Worm (Caenorhabditis elegans) whole organism, L1 larva: ENCODE measurements around the gene F01F1.3.
A peak's percentile ranks its signal among the peaks of the same experiment; 100 is the strongest.

Experiments used
- C04F5.9 ChIP-seq: sonication (generic microtip); optimal IDR thresholded peaks from 2 replicates; lab custom pipeline; 2016; ENCODE audit warnings: missing genetic modification characterization, missing compliant biosample characterization
- C16A3.4 ChIP-seq: fragments of 150-350 bp; optimal IDR thresholded peaks from 2 replicates; lab custom pipeline; 2014; ENCODE audit warnings: missing biosample characterization, missing genetic modification characterization
- C34B4.2 ChIP-seq: sonication (generic microtip); optimal IDR thresholded peaks from 2 replicates; lab custom pipeline; 2017; ENCODE audit warnings: mild to moderate bottlenecking, missing genetic modification characterization, missing compliant biosample characterization
- alr-1 ChIP-seq: fragments of 200-800 bp; sonication (Bioruptor generic); optimal IDR thresholded peaks from 2 replicates; lab custom pipeline; 2018; ENCODE audit warnings: borderline replicate concordance, mild to moderate bottlenecking, missing genetic modification characterization, missing compliant biosample characterization
- ama-1 ChIP-seq: fragments of 150-350 bp; optimal IDR thresholded peaks from 2 replicates; lab custom pipeline; 2014
- ceh-63 ChIP-seq: fragments of 200-800 bp; sonication (Bioruptor generic); optimal IDR thresholded peaks from 2 replicates; lab custom pipeline; 2018; ENCODE audit warnings: mild to moderate bottlenecking, missing genetic modification characterization, missing compliant biosample characterization
- ceh-82 ChIP-seq, 3 experiments: fragments of 150-350 bp in 1 of 3; sonication (generic microtip) in 2 of 3; optimal IDR thresholded peaks; 2 replicates each; lab custom pipeline; 2014 to 2017; ENCODE audit warnings: missing biosample characterization in 3 of 3, missing genetic modification characterization in 3 of 3
- ces-1 ChIP-seq: fragments of 150-350 bp; optimal IDR thresholded peaks from 2 replicates; lab custom pipeline; 2014; ENCODE audit warnings: missing biosample characterization, missing genetic modification reagents, missing genetic modification characterization
- dpl-1 ChIP-seq, 3 experiments: fragments of 150-350 bp in 2 of 3; sonication (generic microtip) in 1 of 3; optimal IDR thresholded peaks; 2 replicates each; lab custom pipeline; 2014 to 2017; ENCODE audit warnings: missing biosample characterization in 3 of 3, missing genetic modification characterization in 3 of 3, missing genetic modification reagents in 3 of 3
- efl-1 ChIP-seq, 4 experiments: fragments of 150-350 bp; optimal IDR thresholded peaks in 3 of 4; peaks in 1 of 4; 1 replicate in 1 of 4; 2 replicates in 3 of 4; lab custom pipeline; 2014; ENCODE audit warnings: missing biosample characterization in 2 of 4, missing genetic modification characterization in 2 of 4, missing genetic modification reagents in 2 of 4
- egl-13 ChIP-seq: sonication (generic microtip); optimal IDR thresholded peaks from 2 replicates; lab custom pipeline; 2016; ENCODE audit warnings: missing genotype, missing genetic modification reagents, missing genetic modification characterization, missing compliant biosample characterization
- elt-2 ChIP-seq: sonication (generic microtip); optimal IDR thresholded peaks from 2 replicates; lab custom pipeline; 2016; ENCODE audit warnings: missing genetic modification characterization, mild to moderate bottlenecking, inconsistent platforms, missing compliant biosample characterization, missing genetic modification reagents
- fkh-10 ChIP-seq: sonication (generic microtip); optimal IDR thresholded peaks from 2 replicates; lab custom pipeline; 2017; ENCODE audit warnings: missing biosample characterization, missing genetic modification reagents, missing genetic modification characterization
- fkh-4 ChIP-seq: sonication (generic microtip); optimal IDR thresholded peaks from 2 replicates; lab custom pipeline; 2016; ENCODE audit warnings: missing compliant biosample characterization, missing genetic modification characterization, borderline replicate concordance
- fos-1 ChIP-seq: fragments of 150-350 bp; optimal IDR thresholded peaks from 2 replicates; lab custom pipeline; 2014; ENCODE audit warnings: missing biosample characterization, missing genetic modification characterization
- irx-1 ChIP-seq: sonication (generic microtip); optimal IDR thresholded peaks from 2 replicates; lab custom pipeline; 2016; ENCODE audit warnings: missing genetic modification characterization, missing compliant biosample characterization
- isw-1 ChIP-seq: fragments of 200-800 bp; sonication (Bioruptor generic); IDR thresholded peaks from 2 replicates; pipeline ENCODE4 v1.3.6; 2022; ENCODE audit warnings: missing genetic modification characterization, missing compliant biosample characterization
- jun-1 ChIP-seq: fragments of 150-350 bp; optimal IDR thresholded peaks from 2 replicates; lab custom pipeline; 2014; ENCODE audit warnings: missing biosample characterization, missing genetic modification reagents, missing genetic modification characterization
- lin-14 ChIP-seq: fragments of 200-800 bp; sonication (Bioruptor generic); optimal IDR thresholded peaks from 2 replicates; lab custom pipeline; 2018; ENCODE audit warnings: mild to moderate bottlenecking, missing genetic modification characterization, moderate library complexity, missing compliant biosample characterization
- lin-15B ChIP-seq: fragments of 150-350 bp; sonication (generic microtip); optimal IDR thresholded peaks from 3 replicates; lab custom pipeline; 2014; ENCODE audit warnings: missing biosample characterization, missing genetic modification characterization
- lin-35 ChIP-seq, 2 experiments: fragments of 150-350 bp; optimal IDR thresholded peaks; 2 replicates each; lab custom pipeline; 2014; ENCODE audit warnings: missing biosample characterization in 2 of 2, missing genetic modification characterization in 2 of 2, missing genetic modification reagents in 2 of 2
- lir-3 ChIP-seq: sonication (generic microtip); optimal IDR thresholded peaks from 2 replicates; lab custom pipeline; 2016; ENCODE audit warnings: mild to moderate bottlenecking, missing genetic modification characterization, moderate library complexity, missing compliant biosample characterization; ENCODE audit not compliant: poor library complexity
- lsy-2 ChIP-seq, 2 experiments: fragments of 150-350 bp; optimal IDR thresholded peaks; 2 replicates each; lab custom pipeline; 2014; ENCODE audit warnings: missing biosample characterization in 2 of 2, missing genetic modification characterization in 2 of 2
- mab-9 ChIP-seq: fragments of 200-800 bp; sonication (Bioruptor generic); IDR thresholded peaks from 2 replicates; pipeline ENCODE4 v1.3.6; 2022; ENCODE audit warnings: missing genetic modification reagents, missing genetic modification characterization, missing compliant biosample characterization
- mdl-1 ChIP-seq, 2 experiments: fragments of 150-350 bp; optimal IDR thresholded peaks; 2 replicates each; lab custom pipeline; 2014 to 2017; ENCODE audit warnings: missing biosample characterization in 2 of 2, missing genetic modification characterization in 2 of 2, inconsistent platforms in 1 of 2
- mep-1 ChIP-seq: fragments of 150-350 bp; optimal IDR thresholded peaks from 2 replicates; lab custom pipeline; 2014; ENCODE audit warnings: missing biosample characterization, missing genetic modification characterization
- nhr-20 ChIP-seq: sonication (generic microtip); optimal IDR thresholded peaks from 2 replicates; lab custom pipeline; 2016; ENCODE audit warnings: mild to moderate bottlenecking, missing genetic modification characterization, missing compliant biosample characterization
- nhr-47 ChIP-seq: sonication (generic microtip); optimal IDR thresholded peaks from 2 replicates; lab custom pipeline; 2016; ENCODE audit warnings: mild to moderate bottlenecking, missing genetic modification characterization, moderate library complexity, missing compliant biosample characterization
- nhr-71 ChIP-seq: sonication (generic microtip); optimal IDR thresholded peaks from 2 replicates; lab custom pipeline; 2016; ENCODE audit warnings: mild to moderate bottlenecking, missing genetic modification characterization, moderate library complexity, missing compliant biosample characterization
- nhr-76 ChIP-seq: sonication (generic microtip); optimal IDR thresholded peaks from 2 replicates; lab custom pipeline; 2017; ENCODE audit warnings: missing biosample characterization, missing genetic modification characterization
- nhr-77 ChIP-seq: fragments of 150-350 bp; optimal IDR thresholded peaks from 2 replicates; lab custom pipeline; 2014; ENCODE audit warnings: missing biosample characterization, missing genetic modification characterization
- nhr-85 ChIP-seq: sonication (generic microtip); peaks from one replicate; lab custom pipeline; 2016; ENCODE audit warnings: missing genetic modification characterization, inconsistent platforms, missing compliant biosample characterization
- pag-3 ChIP-seq: sonication (generic microtip); optimal IDR thresholded peaks from 2 replicates; lab custom pipeline; 2017; ENCODE audit warnings: missing genetic modification characterization, mild to moderate bottlenecking, missing compliant biosample characterization, antibody characterized with exemption, borderline replicate concordance; ENCODE audit not compliant: insufficient read depth
- skn-1 ChIP-seq: fragments of 150-350 bp; optimal IDR thresholded peaks from 2 replicates; lab custom pipeline; 2014; ENCODE audit warnings: missing biosample characterization, missing genetic modification characterization
- snu-23 ChIP-seq: sonication (generic microtip); optimal IDR thresholded peaks from 2 replicates; lab custom pipeline; 2016; ENCODE audit warnings: missing genetic modification characterization, missing compliant biosample characterization
- sox-4 ChIP-seq: sonication (generic microtip); optimal IDR thresholded peaks from 2 replicates; lab custom pipeline; 2016; ENCODE audit warnings: missing genetic modification characterization, missing compliant biosample characterization
- sptf-1 ChIP-seq: fragments of 150-350 bp; optimal IDR thresholded peaks from 2 replicates; lab custom pipeline; 2014; ENCODE audit warnings: missing biosample characterization, missing genetic modification characterization
- sup-37 ChIP-seq: fragments of 200-800 bp; sonication (Bioruptor generic); optimal IDR thresholded peaks from 2 replicates; lab custom pipeline; 2018; ENCODE audit warnings: mild to moderate bottlenecking, missing genetic modification characterization, missing compliant biosample characterization
- swsn-7 ChIP-seq: sonication (generic microtip); optimal IDR thresholded peaks from 2 replicates; lab custom pipeline; 2016; ENCODE audit warnings: missing genetic modification characterization, missing compliant biosample characterization
- tbx-2 ChIP-seq: sonication (generic microtip); optimal IDR thresholded peaks from 2 replicates; lab custom pipeline; 2016; ENCODE audit warnings: missing genetic modification characterization, missing compliant biosample characterization
- tlp-1 ChIP-seq: fragments of 150-350 bp; optimal IDR thresholded peaks from 2 replicates; lab custom pipeline; 2014; ENCODE audit warnings: missing biosample characterization, missing genetic modification characterization
- unc-130 ChIP-seq: fragments of 150-350 bp; optimal IDR thresholded peaks from 2 replicates; lab custom pipeline; 2017; ENCODE audit warnings: missing biosample characterization, missing genetic modification characterization, inconsistent platforms
- unc-86 ChIP-seq: sonication (generic microtip); optimal IDR thresholded peaks from 2 replicates; lab custom pipeline; 2016; ENCODE audit warnings: missing genetic modification characterization, missing compliant biosample characterization
- vab-15 ChIP-seq: sonication (generic microtip); optimal IDR thresholded peaks from 2 replicates; lab custom pipeline; 2017; ENCODE audit warnings: missing genotype, mild to moderate bottlenecking, missing genetic modification characterization, missing compliant biosample characterization
- xbp-1 ChIP-seq: sonication (generic microtip); optimal IDR thresholded peaks from 2 replicates; lab custom pipeline; 2016; ENCODE audit warnings: missing genetic modification characterization, missing compliant biosample characterization
- zag-1 ChIP-seq: fragments of 150-350 bp; optimal IDR thresholded peaks from 2 replicates; lab custom pipeline; 2014; ENCODE audit warnings: missing biosample characterization, missing genetic modification characterization
- zip-4 ChIP-seq: fragments of 200-800 bp; sonication (Bioruptor generic); optimal IDR thresholded peaks from 2 replicates; lab custom pipeline; 2018; ENCODE audit warnings: mild to moderate bottlenecking, missing genetic modification characterization, moderate library complexity, missing compliant biosample characterization
- ztf-4 ChIP-seq: fragments of 150-350 bp; optimal IDR thresholded peaks from 2 replicates; lab custom pipeline; 2014; ENCODE audit warnings: missing biosample characterization, missing genetic modification characterization

F01F1.3 gene

ce11 chrIII:5836261-5836660 lies 35.5 kb upstream of the F01F1.3 start:
- no peak for TF ChIP-seq pag-3
- no peak for TF ChIP-seq fkh-4 (tag; lab: Kevin White, UChicago)
- TF ChIP-seq irx-1: no peak
- TF ChIP-seq mep-1: no peak
- no peak for TF ChIP-seq C04F5.9 (tag; lab: Kevin White, UChicago)
- no peak for TF ChIP-seq lin-15B (tag; lab: Kevin White, UChicago)
- peak; percentile 38 for TF ChIP-seq ama-1
- no peak for TF ChIP-seq dpl-1 (GFP tag; optimal IDR thresholded peaks at IDR 0.05; lab: Kevin White, UChicago)
- peak in 1 of 3 experiments; percentile 8 for TF ChIP-seq ceh-82 (tag; optimal IDR thresholded peaks at IDR 0.05; lab: Kevin White, UChicago)
- no peak for TF ChIP-seq jun-1 (tag; lab: Kevin White, UChicago)
- no peak for TF ChIP-seq mdl-1 (tag; optimal IDR thresholded peaks at IDR 0.05; lab: Kevin White, UChicago)
- no peak for TF ChIP-seq lsy-2 (tag; optimal IDR thresholded peaks at IDR 0.05; lab: Kevin White, UChicago)
- TF ChIP-seq alr-1 (tag; lab: Kevin White, UChicago): no peak
- no peak for TF ChIP-seq nhr-47 (tag; lab: Kevin White, UChicago)
- no peak for TF ChIP-seq sox-4 (tag; lab: Kevin White, UChicago)
- no peak for TF ChIP-seq swsn-7 (tag; lab: Kevin White, UChicago)
- TF ChIP-seq ztf-4 (tag; lab: Kevin White, UChicago): no peak
- TF ChIP-seq ceh-63 (GFP tag; lab: Kevin White, UChicago): no peak
- no peak for TF ChIP-seq skn-1 (tag; lab: Kevin White, UChicago)
- TF ChIP-seq nhr-85: peak; percentile 80
- TF ChIP-seq lin-35 (GFP tag; optimal IDR thresholded peaks at IDR 0.05; lab: Kevin White, UChicago): no peak
- TF ChIP-seq lir-3 (tag; lab: Kevin White, UChicago): no peak
- TF ChIP-seq unc-86 (tag; lab: Kevin White, UChicago): no peak
- no peak for TF ChIP-seq sptf-1 (tag; lab: Kevin White, UChicago)
- no peak for TF ChIP-seq zag-1 (tag; lab: Kevin White, UChicago)
- TF ChIP-seq tlp-1 (tag; lab: Kevin White, UChicago): no peak
- no peak for TF ChIP-seq nhr-77 (tag; lab: Kevin White, UChicago)
- TF ChIP-seq elt-2 (tag; lab: Kevin White, UChicago): no peak
- no peak for TF ChIP-seq unc-130 (tag; lab: Kevin White, UChicago)
- TF ChIP-seq xbp-1 (tag; lab: Kevin White, UChicago): no peak
- TF ChIP-seq snu-23: no peak
- no peak for TF ChIP-seq nhr-76 (tag; lab: Kevin White, UChicago)
- no peak for TF ChIP-seq vab-15
- no peak for TF ChIP-seq egl-13 (tag; lab: Kevin White, UChicago)
- no peak for TF ChIP-seq fos-1 (tag; lab: Kevin White, UChicago)
- TF ChIP-seq efl-1 (optimal IDR thresholded peaks at IDR 0.05; lab: Kevin White, UChicago): no peak
- TF ChIP-seq efl-1 (GFP tag; optimal IDR thresholded peaks at IDR 0.05 in 1 of 2; lab: Kevin White, UChicago): peak in 1 of 2 experiments; percentile 89
- no peak for TF ChIP-seq zip-4 (GFP tag; lab: Kevin White, UChicago)
- no peak for TF ChIP-seq ces-1
- TF ChIP-seq isw-1: no peak
- TF ChIP-seq nhr-20 (tag; lab: Kevin White, UChicago): peak; percentile 16
- no peak for TF ChIP-seq C34B4.2 (tag; lab: Kevin White, UChicago)
- no peak for TF ChIP-seq mab-9 (GFP tag; lab: Robert Waterston, UW)
- TF ChIP-seq nhr-71 (tag; lab: Kevin White, UChicago): peak; percentile 38
- no peak for TF ChIP-seq sup-37 (GFP tag; lab: Kevin White, UChicago)
- TF ChIP-seq C16A3.4 (tag; lab: Kevin White, UChicago): no peak
- no peak for TF ChIP-seq tbx-2
- peak; percentile 55 for TF ChIP-seq lin-14 (GFP tag; lab: Kevin White, UChicago)
- TF ChIP-seq fkh-10 (GFP tag; lab: Kevin White, UChicago): no peak
